Worm (Caenorhabditis elegans) whole organism, L1 larva: ENCODE data around the gene cpr-2.

ENCODE experiments used
- C16A3.4 ChIP-seq: fragments of 150-350 bp; optimal IDR thresholded peaks from 2 replicates; lab custom pipeline; 2014; ENCODE audit warnings: missing biosample characterization, missing genetic modification characterization
- F16B12.6 ChIP-seq: fragments of 150-350 bp; optimal IDR thresholded peaks from 2 replicates; lab custom pipeline; 2014; ENCODE audit warnings: missing biosample characterization, missing genetic modification characterization
- Y116A8C.19 ChIP-seq: sonication (generic microtip); optimal IDR thresholded peaks from 2 replicates; lab custom pipeline; 2016; ENCODE audit warnings: missing compliant biosample characterization, missing genetic modification characterization, borderline replicate concordance
- aly-2 ChIP-seq: fragments of 150-350 bp; optimal IDR thresholded peaks from 2 replicates; lab custom pipeline; 2014; ENCODE audit warnings: missing biosample characterization, missing genetic modification characterization
- ceh-90 ChIP-seq: sonication (generic microtip); optimal IDR thresholded peaks from 2 replicates; lab custom pipeline; 2016; ENCODE audit warnings: missing genetic modification characterization, missing compliant biosample characterization
- dsc-1 ChIP-seq: sonication (generic microtip); optimal IDR thresholded peaks from 2 replicates; lab custom pipeline; 2016; ENCODE audit warnings: mild to moderate bottlenecking, missing genetic modification characterization, missing compliant biosample characterization
- efl-1 ChIP-seq, 4 experiments: fragments of 150-350 bp; optimal IDR thresholded peaks in 3 of 4; peaks in 1 of 4; 1 replicate in 1 of 4; 2 replicates in 3 of 4; lab custom pipeline; 2014; ENCODE audit warnings: missing biosample characterization in 2 of 4, missing genetic modification characterization in 2 of 4, missing genetic modification reagents in 2 of 4
- ets-5 ChIP-seq: fragments of 200-800 bp; sonication (Bioruptor generic); IDR thresholded peaks from 2 replicates; pipeline ENCODE4 v1.3.6; 2022; ENCODE audit warnings: missing genetic modification characterization, missing compliant biosample characterization
- fkh-4 ChIP-seq: sonication (generic microtip); optimal IDR thresholded peaks from 2 replicates; lab custom pipeline; 2016; ENCODE audit warnings: missing compliant biosample characterization, missing genetic modification characterization, borderline replicate concordance
- fos-1 ChIP-seq: fragments of 150-350 bp; optimal IDR thresholded peaks from 2 replicates; lab custom pipeline; 2014; ENCODE audit warnings: missing biosample characterization, missing genetic modification characterization
- grh-1 ChIP-seq: fragments of 200-800 bp; sonication (Bioruptor generic); IDR thresholded peaks from 2 replicates; pipeline ENCODE4 v1.3.6; 2022; ENCODE audit warnings: missing genetic modification reagents, missing genetic modification characterization, missing compliant biosample characterization
- hlh-4 ChIP-seq: sonication (generic microtip); optimal IDR thresholded peaks from 2 replicates; lab custom pipeline; 2016; ENCODE audit warnings: mild to moderate bottlenecking, missing genetic modification characterization, missing compliant biosample characterization
- hpl-2 ChIP-seq: fragments of 150-350 bp; optimal IDR thresholded peaks from 2 replicates; lab custom pipeline; 2014; ENCODE audit warnings: missing biosample characterization, missing genetic modification reagents, missing genetic modification characterization
- isw-1 ChIP-seq: fragments of 200-800 bp; sonication (Bioruptor generic); IDR thresholded peaks from 2 replicates; pipeline ENCODE4 v1.3.6; 2022; ENCODE audit warnings: missing genetic modification characterization, missing compliant biosample characterization
- jun-1 ChIP-seq: fragments of 150-350 bp; optimal IDR thresholded peaks from 2 replicates; lab custom pipeline; 2014; ENCODE audit warnings: missing biosample characterization, missing genetic modification reagents, missing genetic modification characterization
- lin-13 ChIP-seq: fragments of 150-350 bp; optimal IDR thresholded peaks from 2 replicates; lab custom pipeline; 2014; ENCODE audit warnings: missing biosample characterization, missing genetic modification reagents, missing genetic modification characterization
- lin-15B ChIP-seq: fragments of 150-350 bp; sonication (generic microtip); optimal IDR thresholded peaks from 3 replicates; lab custom pipeline; 2014; ENCODE audit warnings: missing biosample characterization, missing genetic modification characterization
- lin-39 ChIP-seq: fragments of 150-350 bp; optimal IDR thresholded peaks from 2 replicates; lab custom pipeline; 2014; ENCODE audit warnings: missing biosample characterization, missing genetic modification reagents, missing genetic modification characterization
- lir-3 ChIP-seq: sonication (generic microtip); optimal IDR thresholded peaks from 2 replicates; lab custom pipeline; 2016; ENCODE audit warnings: mild to moderate bottlenecking, missing genetic modification characterization, moderate library complexity, missing compliant biosample characterization; ENCODE audit not compliant: poor library complexity
- lsy-2 ChIP-seq, 2 experiments: fragments of 150-350 bp; optimal IDR thresholded peaks; 2 replicates each; lab custom pipeline; 2014; ENCODE audit warnings: missing biosample characterization in 2 of 2, missing genetic modification characterization in 2 of 2
- mab-9 ChIP-seq: fragments of 200-800 bp; sonication (Bioruptor generic); IDR thresholded peaks from 2 replicates; pipeline ENCODE4 v1.3.6; 2022; ENCODE audit warnings: missing genetic modification reagents, missing genetic modification characterization, missing compliant biosample characterization
- mdl-1 ChIP-seq, 2 experiments: fragments of 150-350 bp; optimal IDR thresholded peaks; 2 replicates each; lab custom pipeline; 2014 to 2017; ENCODE audit warnings: missing biosample characterization in 2 of 2, missing genetic modification characterization in 2 of 2, inconsistent platforms in 1 of 2
- mep-1 ChIP-seq: fragments of 150-350 bp; optimal IDR thresholded peaks from 2 replicates; lab custom pipeline; 2014; ENCODE audit warnings: missing biosample characterization, missing genetic modification characterization
- nhr-11 ChIP-seq: fragments of 150-350 bp; optimal IDR thresholded peaks from 2 replicates; lab custom pipeline; 2014; ENCODE audit warnings: missing biosample characterization, missing genetic modification characterization
- nhr-20 ChIP-seq: sonication (generic microtip); optimal IDR thresholded peaks from 2 replicates; lab custom pipeline; 2016; ENCODE audit warnings: mild to moderate bottlenecking, missing genetic modification characterization, missing compliant biosample characterization
- nhr-237 ChIP-seq: fragments of 150-350 bp; optimal IDR thresholded peaks from 2 replicates; lab custom pipeline; 2014; ENCODE audit warnings: missing biosample characterization, missing genetic modification characterization
- nhr-71 ChIP-seq: sonication (generic microtip); optimal IDR thresholded peaks from 2 replicates; lab custom pipeline; 2016; ENCODE audit warnings: mild to moderate bottlenecking, missing genetic modification characterization, moderate library complexity, missing compliant biosample characterization
- nhr-84 ChIP-seq: sonication (generic microtip); optimal IDR thresholded peaks from 2 replicates; lab custom pipeline; 2017; ENCODE audit warnings: missing biosample characterization, missing genetic modification characterization
- nhr-85 ChIP-seq: sonication (generic microtip); peaks from one replicate; lab custom pipeline; 2016; ENCODE audit warnings: missing genetic modification characterization, inconsistent platforms, missing compliant biosample characterization
- nhr-90 ChIP-seq: sonication (generic microtip); optimal IDR thresholded peaks from 2 replicates; lab custom pipeline; 2016; ENCODE audit warnings: mild to moderate bottlenecking, missing genetic modification characterization, missing compliant biosample characterization; ENCODE audit not compliant: poor library complexity
- pag-3 ChIP-seq: sonication (generic microtip); optimal IDR thresholded peaks from 2 replicates; lab custom pipeline; 2017; ENCODE audit warnings: missing genetic modification characterization, mild to moderate bottlenecking, missing compliant biosample characterization, antibody characterized with exemption, borderline replicate concordance; ENCODE audit not compliant: insufficient read depth
- pax-3 ChIP-seq: fragments of 200-800 bp; sonication (Bioruptor generic); optimal IDR thresholded peaks from 2 replicates; lab custom pipeline; 2018; ENCODE audit warnings: mild to moderate bottlenecking, missing genetic modification characterization, moderate library complexity, missing compliant biosample characterization
- rnt-1 ChIP-seq: sonication (generic microtip); optimal IDR thresholded peaks from 2 replicates; lab custom pipeline; 2016; ENCODE audit warnings: mild to moderate bottlenecking, missing genetic modification characterization, moderate library complexity, missing compliant biosample characterization
- skn-1 ChIP-seq: fragments of 150-350 bp; optimal IDR thresholded peaks from 2 replicates; lab custom pipeline; 2014; ENCODE audit warnings: missing biosample characterization, missing genetic modification characterization
- snu-23 ChIP-seq: sonication (generic microtip); optimal IDR thresholded peaks from 2 replicates; lab custom pipeline; 2016; ENCODE audit warnings: missing genetic modification characterization, missing compliant biosample characterization
- sox-4 ChIP-seq: sonication (generic microtip); optimal IDR thresholded peaks from 2 replicates; lab custom pipeline; 2016; ENCODE audit warnings: missing genetic modification characterization, missing compliant biosample characterization
- sptf-1 ChIP-seq: fragments of 150-350 bp; optimal IDR thresholded peaks from 2 replicates; lab custom pipeline; 2014; ENCODE audit warnings: missing biosample characterization, missing genetic modification characterization
- swsn-7 ChIP-seq: sonication (generic microtip); optimal IDR thresholded peaks from 2 replicates; lab custom pipeline; 2016; ENCODE audit warnings: missing genetic modification characterization, missing compliant biosample characterization
- tlp-1 ChIP-seq: fragments of 150-350 bp; optimal IDR thresholded peaks from 2 replicates; lab custom pipeline; 2014; ENCODE audit warnings: missing biosample characterization, missing genetic modification characterization
- unc-130 ChIP-seq: fragments of 150-350 bp; optimal IDR thresholded peaks from 2 replicates; lab custom pipeline; 2017; ENCODE audit warnings: missing biosample characterization, missing genetic modification characterization, inconsistent platforms
- unc-30 ChIP-seq: sonication (generic microtip); optimal IDR thresholded peaks from 2 replicates; lab custom pipeline; 2017; ENCODE audit warnings: missing biosample characterization, missing genetic modification characterization
- unc-86 ChIP-seq: sonication (generic microtip); optimal IDR thresholded peaks from 2 replicates; lab custom pipeline; 2016; ENCODE audit warnings: missing genetic modification characterization, missing compliant biosample characterization
- vab-15 ChIP-seq: sonication (generic microtip); optimal IDR thresholded peaks from 2 replicates; lab custom pipeline; 2017; ENCODE audit warnings: missing genotype, mild to moderate bottlenecking, missing genetic modification characterization, missing compliant biosample characterization
- xbp-1 ChIP-seq: sonication (generic microtip); optimal IDR thresholded peaks from 2 replicates; lab custom pipeline; 2016; ENCODE audit warnings: missing genetic modification characterization, missing compliant biosample characterization
- zag-1 ChIP-seq: fragments of 150-350 bp; optimal IDR thresholded peaks from 2 replicates; lab custom pipeline; 2014; ENCODE audit warnings: missing biosample characterization, missing genetic modification characterization
- zip-4 ChIP-seq: fragments of 200-800 bp; sonication (Bioruptor generic); optimal IDR thresholded peaks from 2 replicates; lab custom pipeline; 2018; ENCODE audit warnings: mild to moderate bottlenecking, missing genetic modification characterization, moderate library complexity, missing compliant biosample characterization
- ztf-4 ChIP-seq: fragments of 150-350 bp; optimal IDR thresholded peaks from 2 replicates; lab custom pipeline; 2014; ENCODE audit warnings: missing biosample characterization, missing genetic modification characterization

The cpr-2 gene

ce11 chrV:16537908-16538446 lies 4.1 kb upstream of the cpr-2 start, which contains the start of gene Y32B12B.2 (continued):
- TF ChIP-seq pag-3 (tag; lab: Kevin White, UChicago), result no peak
- no peak for TF ChIP-seq ets-5 (GFP tag; lab: Robert Waterston, UW)
- no peak for TF ChIP-seq ztf-4 (tag; lab: Kevin White, UChicago)
- no peak for TF ChIP-seq vab-15
- no peak for TF ChIP-seq hlh-4 (tag; lab: Kevin White, UChicago)
- no peak for TF ChIP-seq jun-1 (tag; lab: Kevin White, UChicago)
- peak; percentile 44 for TF ChIP-seq lin-15B
- TF ChIP-seq grh-1 (GFP tag; lab: Robert Waterston, UW), result 0 out of 2 replicates have a peak, but pooled peaks have one; percentile 49
- peak; percentile 96 to 98 for TF ChIP-seq lsy-2 (tag; optimal IDR thresholded peaks at IDR 0.05; lab: Kevin White, UChicago)
- TF ChIP-seq unc-86 (tag; lab: Kevin White, UChicago), result peak; percentile 74
- peak; percentile 51 for TF ChIP-seq swsn-7 (tag; lab: Kevin White, UChicago)
- no peak for TF ChIP-seq nhr-237 (tag; lab: Kevin White, UChicago)
- peak; percentile 42; the same call in 1 of the 2 replicates for TF ChIP-seq isw-1 (GFP tag; lab: Robert Waterston, UW)
- TF ChIP-seq dsc-1 (tag; lab: Kevin White, UChicago), result peak; percentile 58
- peak in 1 of 2 experiments; percentile 20 for TF ChIP-seq mdl-1 (tag; optimal IDR thresholded peaks at IDR 0.05; lab: Kevin White, UChicago)
- no peak for TF ChIP-seq lir-3
- TF ChIP-seq zag-1 (tag; lab: Kevin White, UChicago), result no peak
- TF ChIP-seq hpl-2 (GFP tag; lab: Kevin White, UChicago), result no peak
- TF ChIP-seq nhr-85 (tag; lab: Kevin White, UChicago), result peak; percentile 82
- TF ChIP-seq zip-4 (GFP tag; lab: Kevin White, UChicago), result peak; percentile 7
- peak; percentile 77 for TF ChIP-seq nhr-71 (tag; lab: Kevin White, UChicago)
- TF ChIP-seq xbp-1 (tag; lab: Kevin White, UChicago), result peak; percentile 47
- peak; percentile 8 for TF ChIP-seq unc-130 (tag; lab: Kevin White, UChicago)
- TF ChIP-seq pax-3 (tag; lab: Kevin White, UChicago), result peak; percentile 49
- TF ChIP-seq mab-9, result 0 out of 2 replicates have a peak, but pooled peaks have one; percentile 61
- TF ChIP-seq nhr-20 (tag; lab: Kevin White, UChicago), result peak; percentile 64
- peak; percentile 66 for TF ChIP-seq ceh-90
- TF ChIP-seq C16A3.4, result peak; percentile 46
- TF ChIP-seq lin-13 (GFP tag; lab: Kevin White, UChicago), result peak; percentile 3
- TF ChIP-seq fkh-4 (tag; lab: Kevin White, UChicago), result peak; percentile 38
- peak; percentile 62 for TF ChIP-seq nhr-90 (tag; lab: Kevin White, UChicago)
- TF ChIP-seq lin-39 (tag; lab: Kevin White, UChicago), result peak; percentile 38
- TF ChIP-seq nhr-84 (tag; lab: Kevin White, UChicago), result no peak
- TF ChIP-seq, all 84 proteins: peak for 40

- TF ChIP-seq unc-86 (tag; lab: Kevin White, UChicago) (no peak), fos-1 (no peak), unc-30 (no peak), C16A3.4 (no peak), F16B12.6 (tag; lab: Kevin White, UChicago) (no peak)
- TF ChIP-seq, all 84 proteins: peak for 0
These were observed 2.8 kb upstream of the cpr-2 start, which contains the start of gene Y32B12B.1 for ce11 chrV:16536701-16537100. Gene Y32B12B.1 (plus strand): TSS chrV:16537001.

ce11 chrV:16535172-16535571 lies 1.3 kb upstream of the cpr-2 start, which contains the start of gene Y32B12B.8:
Gene Y32B12B.8 (plus strand): TSS chrV:16535472.
- TF ChIP-seq mep-1 (tag; lab: Kevin White, UChicago), result no peak
- no peak for TF ChIP-seq rnt-1 (tag; lab: Kevin White, UChicago)
- no peak for TF ChIP-seq skn-1 (tag; lab: Kevin White, UChicago)
- TF ChIP-seq sptf-1 (tag; lab: Kevin White, UChicago), result no peak
- no peak for TF ChIP-seq zip-4 (GFP tag; lab: Kevin White, UChicago)
- no peak for TF ChIP-seq snu-23 (GFP tag; lab: Kevin White, UChicago)
- no peak for TF ChIP-seq vab-15
- no peak for TF ChIP-seq tlp-1 (tag; lab: Kevin White, UChicago)
- TF ChIP-seq efl-1 (optimal IDR thresholded peaks at IDR 0.05; lab: Kevin White, UChicago), result no peak
- no peak for TF ChIP-seq efl-1 (GFP tag; optimal IDR thresholded peaks at IDR 0.05 in 1 of 2; lab: Kevin White, UChicago)
- TF ChIP-seq nhr-11, result no peak
- no peak for TF ChIP-seq sox-4
- no peak for TF ChIP-seq Y116A8C.19 (tag; lab: Kevin White, UChicago)
- no peak for TF ChIP-seq aly-2 (tag; lab: Kevin White, UChicago)
- TF ChIP-seq nhr-90 (tag; lab: Kevin White, UChicago), result no peak
- TF ChIP-seq, all 84 proteins: peak for 0
